Worm (Caenorhabditis elegans): ENCODE data around the gene rig-3.

DNA sequence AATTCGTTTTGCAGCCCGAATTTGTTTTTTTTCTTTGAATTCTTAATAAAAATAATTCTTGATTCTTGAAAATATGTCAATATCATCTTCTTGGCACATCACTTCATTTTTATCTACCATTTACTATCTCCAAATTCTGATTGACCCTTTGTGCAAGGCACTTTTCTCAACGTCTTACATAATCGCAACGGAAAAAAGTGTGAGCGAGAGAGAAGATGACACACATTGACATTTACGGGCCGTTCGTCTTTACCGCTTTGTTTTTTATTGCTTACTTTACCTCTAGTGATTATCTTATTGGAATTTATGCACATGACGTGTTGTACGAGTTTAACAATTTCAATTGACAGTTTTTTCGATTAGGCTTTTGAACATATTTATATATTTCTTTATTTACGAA is 4.8 kb upstream of the rig-3 start:
- TF ChIP-seq ztf-4 (tag; optimal IDR thresholded peaks at IDR 0.05): no peak
- TF ChIP-seq elt-1 (tag; optimal IDR thresholded peaks at IDR 0.05): no peak
